Fruit fly (Drosophila melanogaster) S2 (cell line): ENCODE data around the gene CG1309.

ENCODE experiments used
- CG8478 ChIP-seq: fragments of >200 bp; optimal IDR thresholded peaks from 2 replicates; lab custom pipeline; 2018
- CTCF ChIP-seq, 2 experiments: fragments of >200 bp; optimal IDR thresholded peaks; 2 replicates each; lab custom pipeline; 2018

Gene CG1309

dm6 chr3L:4286784-4287183, 27.6 kb downstream of the CG1309 start, which contains the start of gene TfIIEbeta:
TSS of gene TfIIEbeta (plus strand) at chr3L:4287038.
- no peak for TF ChIP-seq CG8478 (lab: Kevin White, UChicago)
- no peak for TF ChIP-seq CTCF (optimal IDR thresholded peaks at IDR 0.05; lab: Kevin White, UChicago)

- TF ChIP-seq CG8478 (lab: Kevin White, UChicago) (no peak), CTCF (optimal IDR thresholded peaks at IDR 0.05; lab: Kevin White, UChicago) (no peak)
Measured at dm6 chr3L:4288591-4289056, 29.4 kb downstream of the CG1309 start, which contains the start of gene Hexo1. TSS of gene Hexo1 (plus strand) at chr3L:4288641.

- TF ChIP-seq CTCF (optimal IDR thresholded peaks at IDR 0.05; lab: Kevin White, UChicago) = no peak
- no peak for TF ChIP-seq CG8478 (lab: Kevin White, UChicago)
Measured at dm6 chr3L:4292120-4292697, 33.0 kb downstream of the CG1309 start, which contains the start of the genes CG15012 and Fdx2. TSS of gene CG15012 (minus strand) at chr3L:4292246. TSS of gene Fdx2 (plus strand) at chr3L:4292482.

dm6 chr3L:4293304-4293703, 34.1 kb downstream of the CG1309 start:
- TF ChIP-seq CG8478 (lab: Kevin White, UChicago) (no peak), CTCF (optimal IDR thresholded peaks at IDR 0.05; lab: Kevin White, UChicago) (no peak)

- TF ChIP-seq CG8478 (lab: Kevin White, UChicago) = no peak
- TF ChIP-seq CTCF (optimal IDR thresholded peaks at IDR 0.05; lab: Kevin White, UChicago) = no peak
Measured at dm6 chr3L:4293711-4294110, 34.5 kb downstream of the CG1309 start.

dm6 chr3L:4296760-4297159, 37.5 kb downstream of the CG1309 start:
- TF ChIP-seq CTCF (optimal IDR thresholded peaks at IDR 0.05; lab: Kevin White, UChicago) = no peak
- TF ChIP-seq CG8478 (lab: Kevin White, UChicago) = no peak

dm6 chr3L:4302088-4302487, 42.9 kb downstream of the CG1309 start:
- TF ChIP-seq CG8478 (lab: Kevin White, UChicago) = no peak
- no peak for TF ChIP-seq CTCF (optimal IDR thresholded peaks at IDR 0.05; lab: Kevin White, UChicago)

- no peak for TF ChIP-seq CG8478 (lab: Kevin White, UChicago)
- TF ChIP-seq CTCF (optimal IDR thresholded peaks at IDR 0.05; lab: Kevin White, UChicago) = no peak
Measured at dm6 chr3L:4304244-4304959, 45.2 kb downstream of the CG1309 start.

dm6 chr3L:4307691-4308383, 48.6 kb downstream of the CG1309 start, which contains the start of gene dyl:
TSS of gene dyl (minus strand) at chr3L:4307718.
- TF ChIP-seq CG8478 (lab: Kevin White, UChicago) (no peak), CTCF (optimal IDR thresholded peaks at IDR 0.05; lab: Kevin White, UChicago) (no peak)

- no peak for TF ChIP-seq CTCF (optimal IDR thresholded peaks at IDR 0.05; lab: Kevin White, UChicago)
- no peak for TF ChIP-seq CG8478 (lab: Kevin White, UChicago)
Measured at dm6 chr3L:4310604-4311003, 51.4 kb downstream of the CG1309 start.
